Fruit fly (Drosophila melanogaster): ENCODE data around the gene Npc2b.

DNA sequence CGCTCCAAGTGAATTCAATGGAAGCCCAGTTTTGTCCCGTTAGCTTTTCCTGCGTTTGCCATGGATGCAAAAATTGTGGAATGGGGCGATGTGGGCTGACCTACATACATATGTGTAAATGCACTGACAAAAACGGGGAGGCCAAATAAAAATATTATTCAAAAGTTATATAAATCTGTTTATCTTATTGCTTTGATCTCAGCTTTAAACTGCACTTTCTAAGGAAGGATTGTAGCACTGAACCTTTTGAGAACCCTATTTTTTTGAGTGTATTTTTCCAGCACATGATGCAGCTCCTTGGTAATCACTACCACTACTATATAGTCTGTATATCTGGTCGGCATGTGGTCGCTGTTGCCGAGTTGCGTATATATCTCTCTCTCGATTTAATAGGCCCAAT, 12.3 kb upstream of the Npc2b start:
- no peak for TF ChIP-seq pan (optimal IDR thresholded peaks at IDR 0.05)
- TF ChIP-seq woc (GFP tag; optimal IDR thresholded peaks at IDR 0.05) = no peak
- no peak for TF ChIP-seq CG32264 (GFP tag; optimal IDR thresholded peaks at IDR 0.05)
- TF ChIP-seq psq (GFP tag; optimal IDR thresholded peaks at IDR 0.05) = peak; percentile 1
- no peak for TF ChIP-seq tai (GFP tag; optimal IDR thresholded peaks at IDR 0.05)
- peak; percentile 28 for TF ChIP-seq h (GFP tag; optimal IDR thresholded peaks at IDR 0.05)
- TF ChIP-seq Dfd (GFP tag; optimal IDR thresholded peaks at IDR 0.05) = no peak
- TF ChIP-seq brk (GFP tag; optimal IDR thresholded peaks at IDR 0.05) = no peak
- TF ChIP-seq Vsx2 (GFP tag; optimal IDR thresholded peaks at IDR 0.05; ENCODE audit: partially characterized antibody) = no peak
- TF ChIP-seq Myc (optimal IDR thresholded peaks at IDR 0.05) = no peak
- TF ChIP-seq fru (GFP tag; optimal IDR thresholded peaks at IDR 0.05) = peak; percentile 39
- no peak for TF ChIP-seq usp (GFP tag; optimal IDR thresholded peaks at IDR 0.05)
- TF ChIP-seq CG9705 (GFP tag; optimal IDR thresholded peaks at IDR 0.05) = no peak
- no peak for TF ChIP-seq Hnf4 (GFP tag; optimal IDR thresholded peaks at IDR 0.05)

All from whole organism, wandering third instar larva.